Worm (Caenorhabditis elegans) whole organism, L1 larva: ENCODE results near the gene Y57G11C.33.
A peak's percentile ranks its signal among the peaks of the same experiment; 100 is the strongest.

Experiments used
- C16A3.4 ChIP-seq: fragments of 150-350 bp; optimal IDR thresholded peaks from 2 replicates; lab custom pipeline; 2014; ENCODE audit warnings: missing biosample characterization, missing genetic modification characterization
- Y116A8C.19 ChIP-seq: sonication (generic microtip); optimal IDR thresholded peaks from 2 replicates; lab custom pipeline; 2016; ENCODE audit warnings: missing compliant biosample characterization, missing genetic modification characterization, borderline replicate concordance
- aly-2 ChIP-seq: fragments of 150-350 bp; optimal IDR thresholded peaks from 2 replicates; lab custom pipeline; 2014; ENCODE audit warnings: missing biosample characterization, missing genetic modification characterization
- ama-1 ChIP-seq: fragments of 150-350 bp; optimal IDR thresholded peaks from 2 replicates; lab custom pipeline; 2014
- blmp-1 ChIP-seq: fragments of 150-350 bp; optimal IDR thresholded peaks from 2 replicates; lab custom pipeline; 2014; ENCODE audit warnings: missing biosample characterization, missing genetic modification characterization
- ceh-8 ChIP-seq: fragments of 200-800 bp; sonication (Bioruptor generic); optimal IDR thresholded peaks from 2 replicates; lab custom pipeline; 2018; ENCODE audit warnings: mild to moderate bottlenecking, missing genetic modification characterization, moderate library complexity, missing compliant biosample characterization
- ceh-88 ChIP-seq: fragments of 200-800 bp; sonication (Bioruptor generic); IDR thresholded peaks from 2 replicates; pipeline ENCODE4 v1.3.6; 2022; ENCODE audit warnings: missing genetic modification characterization, missing compliant biosample characterization
- ceh-90 ChIP-seq: sonication (generic microtip); optimal IDR thresholded peaks from 2 replicates; lab custom pipeline; 2016; ENCODE audit warnings: missing genetic modification characterization, missing compliant biosample characterization
- ces-1 ChIP-seq: fragments of 150-350 bp; optimal IDR thresholded peaks from 2 replicates; lab custom pipeline; 2014; ENCODE audit warnings: missing biosample characterization, missing genetic modification reagents, missing genetic modification characterization
- dsc-1 ChIP-seq: sonication (generic microtip); optimal IDR thresholded peaks from 2 replicates; lab custom pipeline; 2016; ENCODE audit warnings: mild to moderate bottlenecking, missing genetic modification characterization, missing compliant biosample characterization
- efl-1 ChIP-seq, 4 experiments: fragments of 150-350 bp; optimal IDR thresholded peaks in 3 of 4; peaks in 1 of 4; 1 replicate in 1 of 4; 2 replicates in 3 of 4; lab custom pipeline; 2014; ENCODE audit warnings: missing biosample characterization in 2 of 4, missing genetic modification characterization in 2 of 4, missing genetic modification reagents in 2 of 4
- egl-27 ChIP-seq, 2 experiments: fragments of 150-350 bp in 1 of 2; sonication (generic microtip); optimal IDR thresholded peaks; 3 replicates each; lab custom pipeline; 2017 to 2018; ENCODE audit warnings: missing biosample characterization in 2 of 2, missing genetic modification characterization in 2 of 2, missing genetic modification reagents in 2 of 2
- elt-2 ChIP-seq: sonication (generic microtip); optimal IDR thresholded peaks from 2 replicates; lab custom pipeline; 2016; ENCODE audit warnings: missing genetic modification characterization, mild to moderate bottlenecking, inconsistent platforms, missing compliant biosample characterization, missing genetic modification reagents
- fkh-10 ChIP-seq: sonication (generic microtip); optimal IDR thresholded peaks from 2 replicates; lab custom pipeline; 2017; ENCODE audit warnings: missing biosample characterization, missing genetic modification reagents, missing genetic modification characterization
- fkh-4 ChIP-seq: sonication (generic microtip); optimal IDR thresholded peaks from 2 replicates; lab custom pipeline; 2016; ENCODE audit warnings: missing compliant biosample characterization, missing genetic modification characterization, borderline replicate concordance
- fos-1 ChIP-seq: fragments of 150-350 bp; optimal IDR thresholded peaks from 2 replicates; lab custom pipeline; 2014; ENCODE audit warnings: missing biosample characterization, missing genetic modification characterization
- grh-1 ChIP-seq: fragments of 200-800 bp; sonication (Bioruptor generic); IDR thresholded peaks from 2 replicates; pipeline ENCODE4 v1.3.6; 2022; ENCODE audit warnings: missing genetic modification reagents, missing genetic modification characterization, missing compliant biosample characterization
- hlh-4 ChIP-seq: sonication (generic microtip); optimal IDR thresholded peaks from 2 replicates; lab custom pipeline; 2016; ENCODE audit warnings: mild to moderate bottlenecking, missing genetic modification characterization, missing compliant biosample characterization
- hpl-2 ChIP-seq: fragments of 150-350 bp; optimal IDR thresholded peaks from 2 replicates; lab custom pipeline; 2014; ENCODE audit warnings: missing biosample characterization, missing genetic modification reagents, missing genetic modification characterization
- lin-15B ChIP-seq: fragments of 150-350 bp; sonication (generic microtip); optimal IDR thresholded peaks from 3 replicates; lab custom pipeline; 2014; ENCODE audit warnings: missing biosample characterization, missing genetic modification characterization
- lin-35 ChIP-seq, 2 experiments: fragments of 150-350 bp; optimal IDR thresholded peaks; 2 replicates each; lab custom pipeline; 2014; ENCODE audit warnings: missing biosample characterization in 2 of 2, missing genetic modification characterization in 2 of 2, missing genetic modification reagents in 2 of 2
- mab-9 ChIP-seq: fragments of 200-800 bp; sonication (Bioruptor generic); IDR thresholded peaks from 2 replicates; pipeline ENCODE4 v1.3.6; 2022; ENCODE audit warnings: missing genetic modification reagents, missing genetic modification characterization, missing compliant biosample characterization
- mep-1 ChIP-seq: fragments of 150-350 bp; optimal IDR thresholded peaks from 2 replicates; lab custom pipeline; 2014; ENCODE audit warnings: missing biosample characterization, missing genetic modification characterization
- nhr-11 ChIP-seq: fragments of 150-350 bp; optimal IDR thresholded peaks from 2 replicates; lab custom pipeline; 2014; ENCODE audit warnings: missing biosample characterization, missing genetic modification characterization
- nhr-12 ChIP-seq: sonication (generic microtip); optimal IDR thresholded peaks from 2 replicates; lab custom pipeline; 2017; ENCODE audit warnings: missing biosample characterization, missing genetic modification characterization
- nhr-20 ChIP-seq: sonication (generic microtip); optimal IDR thresholded peaks from 2 replicates; lab custom pipeline; 2016; ENCODE audit warnings: mild to moderate bottlenecking, missing genetic modification characterization, missing compliant biosample characterization
- nhr-237 ChIP-seq: fragments of 150-350 bp; optimal IDR thresholded peaks from 2 replicates; lab custom pipeline; 2014; ENCODE audit warnings: missing biosample characterization, missing genetic modification characterization
- nhr-47 ChIP-seq: sonication (generic microtip); optimal IDR thresholded peaks from 2 replicates; lab custom pipeline; 2016; ENCODE audit warnings: mild to moderate bottlenecking, missing genetic modification characterization, moderate library complexity, missing compliant biosample characterization
- nhr-71 ChIP-seq: sonication (generic microtip); optimal IDR thresholded peaks from 2 replicates; lab custom pipeline; 2016; ENCODE audit warnings: mild to moderate bottlenecking, missing genetic modification characterization, moderate library complexity, missing compliant biosample characterization
- nhr-76 ChIP-seq: sonication (generic microtip); optimal IDR thresholded peaks from 2 replicates; lab custom pipeline; 2017; ENCODE audit warnings: missing biosample characterization, missing genetic modification characterization
- nhr-84 ChIP-seq: sonication (generic microtip); optimal IDR thresholded peaks from 2 replicates; lab custom pipeline; 2017; ENCODE audit warnings: missing biosample characterization, missing genetic modification characterization
- nhr-85 ChIP-seq: sonication (generic microtip); peaks from one replicate; lab custom pipeline; 2016; ENCODE audit warnings: missing genetic modification characterization, inconsistent platforms, missing compliant biosample characterization
- nhr-90 ChIP-seq: sonication (generic microtip); optimal IDR thresholded peaks from 2 replicates; lab custom pipeline; 2016; ENCODE audit warnings: mild to moderate bottlenecking, missing genetic modification characterization, missing compliant biosample characterization; ENCODE audit not compliant: poor library complexity
- pag-3 ChIP-seq: sonication (generic microtip); optimal IDR thresholded peaks from 2 replicates; lab custom pipeline; 2017; ENCODE audit warnings: missing genetic modification characterization, mild to moderate bottlenecking, missing compliant biosample characterization, antibody characterized with exemption, borderline replicate concordance; ENCODE audit not compliant: insufficient read depth
- pax-3 ChIP-seq: fragments of 200-800 bp; sonication (Bioruptor generic); optimal IDR thresholded peaks from 2 replicates; lab custom pipeline; 2018; ENCODE audit warnings: mild to moderate bottlenecking, missing genetic modification characterization, moderate library complexity, missing compliant biosample characterization
- rnt-1 ChIP-seq: sonication (generic microtip); optimal IDR thresholded peaks from 2 replicates; lab custom pipeline; 2016; ENCODE audit warnings: mild to moderate bottlenecking, missing genetic modification characterization, moderate library complexity, missing compliant biosample characterization
- skn-1 ChIP-seq: fragments of 150-350 bp; optimal IDR thresholded peaks from 2 replicates; lab custom pipeline; 2014; ENCODE audit warnings: missing biosample characterization, missing genetic modification characterization
- snpc-4 ChIP-seq: fragments of 150-350 bp; optimal IDR thresholded peaks from 2 replicates; lab custom pipeline; 2014; ENCODE audit warnings: missing biosample characterization, missing genetic modification characterization
- snu-23 ChIP-seq: sonication (generic microtip); optimal IDR thresholded peaks from 2 replicates; lab custom pipeline; 2016; ENCODE audit warnings: missing genetic modification characterization, missing compliant biosample characterization
- sox-4 ChIP-seq: sonication (generic microtip); optimal IDR thresholded peaks from 2 replicates; lab custom pipeline; 2016; ENCODE audit warnings: missing genetic modification characterization, missing compliant biosample characterization
- tlp-1 ChIP-seq: fragments of 150-350 bp; optimal IDR thresholded peaks from 2 replicates; lab custom pipeline; 2014; ENCODE audit warnings: missing biosample characterization, missing genetic modification characterization
- unc-130 ChIP-seq: fragments of 150-350 bp; optimal IDR thresholded peaks from 2 replicates; lab custom pipeline; 2017; ENCODE audit warnings: missing biosample characterization, missing genetic modification characterization, inconsistent platforms
- unc-30 ChIP-seq: sonication (generic microtip); optimal IDR thresholded peaks from 2 replicates; lab custom pipeline; 2017; ENCODE audit warnings: missing biosample characterization, missing genetic modification characterization
- unc-62 ChIP-seq: fragments of 150-350 bp; optimal IDR thresholded peaks from 2 replicates; lab custom pipeline; 2014; ENCODE audit warnings: missing biosample characterization, missing genetic modification reagents, missing genetic modification characterization
- zip-4 ChIP-seq: fragments of 200-800 bp; sonication (Bioruptor generic); optimal IDR thresholded peaks from 2 replicates; lab custom pipeline; 2018; ENCODE audit warnings: mild to moderate bottlenecking, missing genetic modification characterization, moderate library complexity, missing compliant biosample characterization

The Y57G11C.33 gene

DNA sequence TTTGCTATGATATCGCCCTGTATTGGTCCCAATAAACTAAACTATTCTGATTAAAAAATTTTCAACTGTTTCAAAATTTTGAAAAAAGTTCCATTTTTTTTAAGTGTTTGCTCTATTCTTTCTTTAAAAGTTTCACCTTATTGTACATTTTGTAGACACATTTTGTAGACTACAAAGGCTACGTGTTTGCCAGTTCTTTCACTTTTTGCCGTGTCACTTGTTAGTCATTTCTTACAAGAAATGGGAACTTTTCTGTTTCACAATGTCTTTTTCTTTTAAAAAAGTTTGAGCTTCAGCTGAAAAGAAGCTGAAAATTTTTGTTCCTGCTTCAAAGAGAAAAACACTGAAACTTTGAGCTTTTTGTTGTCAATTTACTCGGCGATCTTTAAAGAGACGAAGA lies 39.8 kb upstream of the Y57G11C.33 start:
- TF ChIP-seq pag-3, result no peak
- TF ChIP-seq efl-1 (optimal IDR thresholded peaks at IDR 0.05; lab: Kevin White, UChicago), result no peak
- TF ChIP-seq efl-1 (GFP tag; optimal IDR thresholded peaks at IDR 0.05 in 1 of 2; lab: Kevin White, UChicago), result peak in 1 of 2 experiments; percentile 51
- TF ChIP-seq blmp-1 (tag; lab: Kevin White, UChicago), result peak; percentile 14

DNA sequence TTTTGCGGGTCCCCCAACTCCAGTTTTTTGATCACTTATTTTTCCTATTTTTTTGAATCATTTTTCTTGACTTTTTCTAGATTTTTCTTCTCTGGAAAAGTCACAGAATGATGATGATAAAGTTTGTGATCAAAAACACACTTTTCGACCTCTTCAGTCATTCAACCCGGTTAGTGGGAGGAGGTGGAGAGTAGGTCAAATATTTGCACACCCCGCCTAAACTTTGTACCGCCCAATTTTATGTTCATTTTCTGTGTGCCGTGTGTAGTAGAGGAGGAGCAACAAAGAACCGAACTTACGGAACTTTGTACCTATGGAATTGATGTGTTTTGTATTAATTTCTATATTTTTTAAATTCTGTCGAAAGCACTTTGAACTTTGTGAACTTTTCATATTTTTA lies 39.4 kb upstream of the Y57G11C.33 start:
- TF ChIP-seq lin-15B (tag; lab: Kevin White, UChicago), result no peak
- TF ChIP-seq efl-1 (optimal IDR thresholded peaks at IDR 0.05; lab: Kevin White, UChicago), result no peak
- peak in 1 of 2 experiments; percentile 89 for TF ChIP-seq efl-1 (GFP tag; optimal IDR thresholded peaks at IDR 0.05 in 1 of 2; lab: Kevin White, UChicago)
- TF ChIP-seq nhr-20 (tag; lab: Kevin White, UChicago), result peak; percentile 22

DNA sequence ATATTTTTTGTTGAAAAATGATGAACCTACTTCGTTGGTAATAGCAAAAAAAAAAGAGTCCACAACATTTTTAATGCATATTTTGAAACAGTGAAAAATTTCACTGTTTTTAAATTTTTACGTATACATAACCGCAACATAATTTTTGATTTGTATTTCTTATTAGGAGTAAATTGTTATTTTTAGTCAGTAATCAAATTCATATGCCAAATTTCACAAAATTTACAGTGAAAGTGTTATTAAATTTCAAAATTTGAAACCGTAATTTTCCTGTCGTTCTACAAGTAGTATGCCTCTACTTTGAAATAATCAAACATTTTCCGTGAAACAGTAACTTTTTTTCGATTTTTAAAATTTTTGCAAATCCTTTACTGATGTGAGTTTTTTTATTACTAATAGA lies 38.9 kb upstream of the Y57G11C.33 start:
- TF ChIP-seq Y116A8C.19 (tag; lab: Kevin White, UChicago), result no peak
- TF ChIP-seq ces-1 (GFP tag; lab: Kevin White, UChicago), result no peak
- TF ChIP-seq ceh-88 (GFP tag; lab: Robert Waterston, UW), result no peak
- TF ChIP-seq rnt-1, result no peak
- no peak for TF ChIP-seq ceh-8 (GFP tag; lab: Kevin White, UChicago)
- no peak for TF ChIP-seq nhr-11 (tag; lab: Kevin White, UChicago)
- no peak for TF ChIP-seq mep-1 (tag; lab: Kevin White, UChicago)
- TF ChIP-seq nhr-71 (tag; lab: Kevin White, UChicago), result no peak
- TF ChIP-seq snu-23 (GFP tag; lab: Kevin White, UChicago), result no peak
- TF ChIP-seq fkh-10 (GFP tag; lab: Kevin White, UChicago), result no peak
- no peak for TF ChIP-seq snpc-4 (tag; lab: Kevin White, UChicago)
- no peak for TF ChIP-seq ceh-90 (tag; lab: Kevin White, UChicago)
- TF ChIP-seq unc-130 (tag; lab: Kevin White, UChicago), result no peak
- no peak for TF ChIP-seq skn-1 (tag; lab: Kevin White, UChicago)
- TF ChIP-seq unc-30, result no peak
- no peak for TF ChIP-seq hlh-4
- TF ChIP-seq nhr-76 (tag; lab: Kevin White, UChicago), result no peak

DNA sequence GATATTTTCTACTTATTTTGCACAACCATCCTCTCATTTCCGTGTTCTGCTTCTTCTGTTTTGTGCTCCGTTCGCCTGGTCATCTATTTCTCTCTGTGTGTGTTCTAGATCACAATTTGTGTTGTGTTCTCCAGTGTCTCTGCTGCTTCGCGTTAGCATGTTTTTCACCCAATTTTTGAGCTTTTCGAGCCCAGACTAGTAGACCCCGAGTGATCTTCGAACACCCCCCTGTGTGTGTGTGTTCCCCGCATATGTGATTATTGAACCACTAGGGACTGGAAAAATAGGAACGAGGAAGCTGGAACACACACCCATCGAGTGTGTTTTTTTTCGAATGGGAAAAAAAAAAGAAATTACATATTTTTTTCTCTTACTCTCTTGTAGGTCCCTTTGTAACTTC lies 38.3 kb upstream of the Y57G11C.33 start:
- no peak for TF ChIP-seq Y116A8C.19 (tag; lab: Kevin White, UChicago)
- TF ChIP-seq egl-27 (tag; optimal IDR thresholded peaks at IDR 0.05; lab: Kevin White, UChicago), result no peak
- TF ChIP-seq elt-2, result no peak
- peak; percentile 15; the same call in 1 of the 2 replicates for TF ChIP-seq grh-1
- no peak for TF ChIP-seq tlp-1 (tag; lab: Kevin White, UChicago)
- no peak for TF ChIP-seq sox-4 (tag; lab: Kevin White, UChicago)
- TF ChIP-seq fos-1 (tag; lab: Kevin White, UChicago), result no peak
- TF ChIP-seq pax-3, result no peak
- no peak for TF ChIP-seq unc-62 (GFP tag; lab: Kevin White, UChicago)
- TF ChIP-seq efl-1 (optimal IDR thresholded peaks at IDR 0.05; lab: Kevin White, UChicago), result no peak
- TF ChIP-seq efl-1 (GFP tag; optimal IDR thresholded peaks at IDR 0.05 in 1 of 2; lab: Kevin White, UChicago), result peak in 1 of 2 experiments; percentile 85

DNA sequence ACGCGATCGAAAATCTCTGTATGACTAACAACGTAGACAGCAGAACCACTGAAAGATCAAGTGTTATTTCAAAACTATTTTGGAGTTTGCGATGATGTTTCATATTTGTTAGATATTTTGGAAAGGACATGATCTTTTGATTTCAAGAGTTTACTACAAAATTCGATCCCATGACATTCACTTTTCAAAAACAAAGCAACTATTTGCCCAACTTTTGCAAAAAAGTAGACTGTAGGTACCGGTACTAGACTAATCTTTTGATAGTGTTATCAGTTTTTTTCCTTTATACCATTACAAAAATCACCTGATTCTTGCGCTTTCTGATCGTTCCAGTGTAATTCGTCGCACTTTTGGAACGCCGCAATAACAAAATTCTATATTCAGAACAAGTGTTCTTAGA lies 36.8 kb upstream of the Y57G11C.33 start:
- TF ChIP-seq nhr-71 (tag; lab: Kevin White, UChicago), result no peak
- TF ChIP-seq nhr-237 (tag; lab: Kevin White, UChicago), result no peak
- TF ChIP-seq zip-4 (GFP tag; lab: Kevin White, UChicago), result no peak
- TF ChIP-seq mab-9, result no peak
- no peak for TF ChIP-seq lin-35 (GFP tag; optimal IDR thresholded peaks at IDR 0.05; lab: Kevin White, UChicago)
- peak; percentile 36 for TF ChIP-seq elt-2
- peak; percentile 55 for TF ChIP-seq nhr-20 (tag; lab: Kevin White, UChicago)
- no peak for TF ChIP-seq nhr-47 (tag; lab: Kevin White, UChicago)
- no peak for TF ChIP-seq hpl-2
- no peak for TF ChIP-seq dsc-1 (tag; lab: Kevin White, UChicago)
- TF ChIP-seq nhr-85, result peak; percentile 79
- no peak for TF ChIP-seq nhr-12 (tag; lab: Kevin White, UChicago)
- TF ChIP-seq pag-3, result no peak
- no peak for TF ChIP-seq mep-1 (tag; lab: Kevin White, UChicago)
- TF ChIP-seq C16A3.4 (tag; lab: Kevin White, UChicago), result no peak
- TF ChIP-seq nhr-84 (tag; lab: Kevin White, UChicago), result no peak
- no peak for TF ChIP-seq nhr-90
- TF ChIP-seq unc-130 (tag; lab: Kevin White, UChicago), result no peak
- no peak for TF ChIP-seq fkh-4 (tag; lab: Kevin White, UChicago)
- no peak for TF ChIP-seq nhr-11 (tag; lab: Kevin White, UChicago)
- TF ChIP-seq ama-1, result no peak
- no peak for TF ChIP-seq aly-2 (tag; lab: Kevin White, UChicago)
- TF ChIP-seq snpc-4 (tag; lab: Kevin White, UChicago), result no peak
